Fruit fly (Drosophila melanogaster): ENCODE results near the gene RPA2.

RPA2 gene

dm6 chr2L:20911374-20911773, 14.6 kb downstream of the RPA2 start (continued):
- TF ChIP-seq ssp (GFP tag; IDR thresholded peaks at IDR 0.05), result no peak
- no peak for TF ChIP-seq CG5953 (GFP tag; IDR thresholded peaks at IDR 0.05)
- TF ChIP-seq Vsx1 (GFP tag; optimal IDR thresholded peaks at IDR 0.05), result peak; percentile 53
- no peak for TF ChIP-seq z (GFP tag; IDR thresholded peaks at IDR 0.05)
- TF ChIP-seq CG9932 (GFP tag; IDR thresholded peaks at IDR 0.05), result 0 out of 2 replicates have a peak, but pooled peaks have one; percentile 18
- TF ChIP-seq vvl (GFP tag; IDR thresholded peaks at IDR 0.05), result peak; percentile 62
- TF ChIP-seq CG3407 (GFP tag; optimal IDR thresholded peaks at IDR 0.05), result peak; percentile 27
- no peak for TF ChIP-seq HLH54F (GFP tag; optimal IDR thresholded peaks at IDR 0.05)
- no peak for TF ChIP-seq ken (GFP tag; IDR thresholded peaks at IDR 0.05)
- TF ChIP-seq lab (GFP tag; optimal IDR thresholded peaks at IDR 0.05), result peak; percentile 78
- no peak for TF ChIP-seq slou (GFP tag; optimal IDR thresholded peaks at IDR 0.05)
- no peak for TF ChIP-seq Deaf1 (tag; optimal IDR thresholded peaks at IDR 0.05)
- TF ChIP-seq aop (GFP tag; IDR thresholded peaks at IDR 0.05), result no peak
- TF ChIP-seq CG8765 (GFP tag; IDR thresholded peaks at IDR 0.05), result no peak
- peak; percentile 31 for TF ChIP-seq sug (tag; optimal IDR thresholded peaks at IDR 0.05)
- peak; percentile 92 for TF ChIP-seq cwo (GFP tag; optimal IDR thresholded peaks at IDR 0.05)
- no peak for TF ChIP-seq Ravus (GFP tag; IDR thresholded peaks at IDR 0.05)
- TF ChIP-seq E2f2 (GFP tag; IDR thresholded peaks at IDR 0.05), result no peak
- no peak for TF ChIP-seq slp2 (GFP tag; optimal IDR thresholded peaks at IDR 0.05)
- peak; percentile 42 for TF ChIP-seq B-H2 (GFP tag; optimal IDR thresholded peaks at IDR 0.05)
- no peak for TF ChIP-seq HLH4C (GFP tag; IDR thresholded peaks at IDR 0.05; ENCODE audit: partially characterized antibody)
- TF ChIP-seq Lhr (GFP tag; optimal IDR thresholded peaks at IDR 0.05), result no peak
- no peak for TF ChIP-seq CG14965 (GFP tag; optimal IDR thresholded peaks at IDR 0.05; ENCODE audit: borderline replicate concordance)
- 0 out of 2 replicates have a peak, but pooled peaks have one; percentile 28 for TF ChIP-seq gsb (GFP tag; IDR thresholded peaks at IDR 0.05)
- TF ChIP-seq pum (GFP tag; optimal IDR thresholded peaks at IDR 0.05), result no peak
- no peak for TF ChIP-seq eyg (GFP tag; optimal IDR thresholded peaks at IDR 0.05)
- TF ChIP-seq CG12744 (GFP tag; optimal IDR thresholded peaks at IDR 0.05), result no peak
- no peak for TF ChIP-seq klu (GFP tag; IDR thresholded peaks at IDR 0.05)
- no peak for TF ChIP-seq CG3995 (GFP tag; optimal IDR thresholded peaks at IDR 0.05)
- TF ChIP-seq vfl (GFP tag; optimal IDR thresholded peaks at IDR 0.05), result no peak
- no peak for TF ChIP-seq CG8944 (GFP tag; optimal IDR thresholded peaks at IDR 0.05)
- no peak for TF ChIP-seq da (GFP tag; optimal IDR thresholded peaks at IDR 0.05)
- no peak for TF ChIP-seq slbo (GFP tag; IDR thresholded peaks at IDR 0.05)
- TF ChIP-seq Dad (GFP tag; optimal IDR thresholded peaks at IDR 0.05), result no peak
- TF ChIP-seq gcm2 (GFP tag; optimal IDR thresholded peaks at IDR 0.05), result no peak
- no peak for TF ChIP-seq NC2α (GFP tag; optimal IDR thresholded peaks at IDR 0.05)
- peak; percentile 38 for TF ChIP-seq CG3281 (GFP tag; optimal IDR thresholded peaks at IDR 0.05)
- no peak for TF ChIP-seq Dp (GFP tag; optimal IDR thresholded peaks at IDR 0.05)
- peak; percentile 33 for TF ChIP-seq CTCF (GFP tag; optimal IDR thresholded peaks at IDR 0.05)
- no peak for TF ChIP-seq bowl (GFP tag; IDR thresholded peaks at IDR 0.05)
- no peak for TF ChIP-seq Oaz (GFP tag; IDR thresholded peaks at IDR 0.05)
- TF ChIP-seq CG6254 (GFP tag; optimal IDR thresholded peaks at IDR 0.05), result no peak
- no peak for TF ChIP-seq eve (GFP tag; optimal IDR thresholded peaks at IDR 0.05)
- TF ChIP-seq Elba2 (GFP tag; optimal IDR thresholded peaks at IDR 0.05), result no peak
- no peak for TF ChIP-seq Dbx (GFP tag; IDR thresholded peaks at IDR 0.05)
- no peak for TF ChIP-seq CG17829 (tag; optimal IDR thresholded peaks at IDR 0.05)
- TF ChIP-seq CG7928 (GFP tag; optimal IDR thresholded peaks at IDR 0.05), result peak; percentile 17
- no peak for TF ChIP-seq CG17186 (GFP tag; optimal IDR thresholded peaks at IDR 0.05)
- no peak for TF ChIP-seq CG1792 (GFP tag; optimal IDR thresholded peaks at IDR 0.05)
- TF ChIP-seq shn (GFP tag; optimal IDR thresholded peaks at IDR 0.05), result no peak
- TF ChIP-seq lbe (GFP tag; optimal IDR thresholded peaks at IDR 0.05), result no peak
- TF ChIP-seq nau (GFP tag; optimal IDR thresholded peaks at IDR 0.05), result peak; percentile 43
- no peak for TF ChIP-seq CG8281 (tag; optimal IDR thresholded peaks at IDR 0.05)
- no peak for TF ChIP-seq Gug (GFP tag; IDR thresholded peaks at IDR 0.05)
